Fruit fly (Drosophila melanogaster): ENCODE results near the gene Gr63a.
A peak's percentile ranks its signal among the peaks of the same experiment; 100 is the strongest.

- TF ChIP-seq pan (optimal IDR thresholded peaks at IDR 0.05) (no peak), psq (optimal IDR thresholded peaks at IDR 0.05) (no peak), Dll (optimal IDR thresholded peaks at IDR 0.05) (peak; percentile 89), CG8478 (optimal IDR thresholded peaks at IDR 0.05) (no peak)
These were observed 50.5 kb downstream of the Gr63a start, which contains the start of gene Awh for dm6 chr3L:3845815-3846375.
